Worm (Caenorhabditis elegans) whole organism, L2 larva: ENCODE measurements around the gene F14D7.3.

Experiments used
- dmd-4 ChIP-seq: sonication (generic microtip); optimal IDR thresholded peaks from 2 replicates; lab custom pipeline; 2017; ENCODE audit warnings: missing biosample characterization, missing genetic modification characterization
- fos-1 ChIP-seq: fragments of 150-350 bp; optimal IDR thresholded peaks from 2 replicates; lab custom pipeline; 2014; ENCODE audit warnings: missing biosample characterization, missing genetic modification characterization
- nhr-77 ChIP-seq: fragments of 150-350 bp; optimal IDR thresholded peaks from 2 replicates; lab custom pipeline; 2014; ENCODE audit warnings: missing biosample characterization, missing genetic modification characterization
- snpc-4 ChIP-seq: fragments of 150-350 bp; optimal IDR thresholded peaks from 2 replicates; lab custom pipeline; 2014; ENCODE audit warnings: missing biosample characterization, missing genetic modification characterization
- unc-62 ChIP-seq: fragments of 150-350 bp; optimal IDR thresholded peaks from 2 replicates; lab custom pipeline; 2014; ENCODE audit warnings: missing biosample characterization, missing genetic modification reagents, missing genetic modification characterization

DNA sequence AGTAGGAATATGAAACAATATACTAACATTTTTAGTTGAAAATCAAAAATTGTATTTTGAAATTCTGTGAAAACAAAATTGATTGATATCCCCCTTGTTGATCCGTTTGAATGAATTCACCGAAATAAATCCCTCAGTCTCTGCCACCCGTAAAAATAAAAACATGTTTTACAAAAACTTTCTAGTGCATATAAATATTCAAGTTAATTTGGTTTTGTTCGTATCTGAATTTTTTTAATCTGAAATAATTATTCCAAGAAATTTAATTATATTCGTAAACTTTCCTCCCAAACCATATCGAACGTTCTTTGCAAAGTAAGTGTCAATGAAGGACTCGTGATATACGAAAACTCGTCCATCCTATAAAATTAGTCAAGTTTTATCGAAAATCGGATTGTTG is 23.6 kb upstream of the F14D7.3 start, which contains the start of gene F40G12.6:
- TF ChIP-seq snpc-4 (tag; lab: Kevin White, UChicago) (no peak), dmd-4 (tag; lab: Kevin White, UChicago) (no peak), nhr-77 (no peak), unc-62 (GFP tag; lab: Kevin White, UChicago) (no peak), fos-1 (tag; lab: Kevin White, UChicago) (no peak)
